Worm (Caenorhabditis elegans): ENCODE measurements around the gene pudl-2.

pudl-2 gene

ce11 chrIV:2838308-2838707 is 3.7 kb downstream of the pudl-2 start, which contains the start of gene Y54G2A.7:
Gene Y54G2A.7, plus strand, starts transcription at chrIV:2838608.
- TF ChIP-seq ceh-13 (GFP tag; optimal IDR thresholded peaks at IDR 0.05) (no peak), B0310.2 (tag; optimal IDR thresholded peaks at IDR 0.05) (no peak), scrt-1 (GFP tag; IDR thresholded peaks at IDR 0.05) (no peak), F13C5.2 (tag; optimal IDR thresholded peaks at IDR 0.05) (no peak), tra-4 (tag; optimal IDR thresholded peaks at IDR 0.05) (no peak), hnd-1 (tag; optimal IDR thresholded peaks at IDR 0.05) (no peak), tbx-37 (GFP tag; conservative IDR thresholded peaks at IDR 0.05) (no peak), flt-1 (GFP tag; IDR thresholded peaks at IDR 0.05) (no peak), ama-1 (optimal IDR thresholded peaks at IDR 0.05) (no peak), sea-1 (GFP tag; conservative IDR thresholded peaks at IDR 0.05) (no peak), hmg-4 (GFP tag; optimal IDR thresholded peaks at IDR 0.05) (no peak), aly-1 (tag; optimal IDR thresholded peaks at IDR 0.05) (no peak), ceh-36 (tag; optimal IDR thresholded peaks at IDR 0.05) (no peak), hmbx-1 (tag; optimal IDR thresholded peaks at IDR 0.05) (no peak), tbx-11 (GFP tag; IDR thresholded peaks at IDR 0.05) (no peak), ets-7 (tag; optimal IDR thresholded peaks at IDR 0.05) (no peak), pes-1 (GFP tag; IDR thresholded peaks at IDR 0.05) (no peak)

ce11 chrIV:2841260-2841659 is 6.6 kb downstream of the pudl-2 start, which contains the start of gene clec-83:
Gene clec-83, minus strand, starts transcription at chrIV:2841472.
- TF ChIP-seq scrt-1 (GFP tag; IDR thresholded peaks at IDR 0.05), result no peak
- no peak for TF ChIP-seq hmg-4 (GFP tag; optimal IDR thresholded peaks at IDR 0.05)
- no peak for TF ChIP-seq hmbx-1 (tag; optimal IDR thresholded peaks at IDR 0.05)
- no peak for TF ChIP-seq flt-1 (GFP tag; IDR thresholded peaks at IDR 0.05)
- TF ChIP-seq pes-1 (GFP tag; IDR thresholded peaks at IDR 0.05), result no peak
- no peak for TF ChIP-seq aly-1 (tag; optimal IDR thresholded peaks at IDR 0.05)
- TF ChIP-seq ama-1 (optimal IDR thresholded peaks at IDR 0.05), result no peak
- no peak for TF ChIP-seq B0310.2 (tag; optimal IDR thresholded peaks at IDR 0.05)
- TF ChIP-seq tra-4 (tag; optimal IDR thresholded peaks at IDR 0.05), result no peak
- no peak for TF ChIP-seq hnd-1 (tag; optimal IDR thresholded peaks at IDR 0.05)
- TF ChIP-seq ets-7 (tag; optimal IDR thresholded peaks at IDR 0.05), result no peak
- no peak for TF ChIP-seq ceh-36 (tag; optimal IDR thresholded peaks at IDR 0.05)
- TF ChIP-seq tbx-11 (GFP tag; IDR thresholded peaks at IDR 0.05), result no peak
- no peak for TF ChIP-seq F13C5.2 (tag; optimal IDR thresholded peaks at IDR 0.05)
- TF ChIP-seq sea-1 (GFP tag; conservative IDR thresholded peaks at IDR 0.05), result no peak
- no peak for TF ChIP-seq tbx-37 (GFP tag; conservative IDR thresholded peaks at IDR 0.05)
- TF ChIP-seq ceh-13 (GFP tag; optimal IDR thresholded peaks at IDR 0.05), result no peak

ce11 chrIV:2842162-2842561 is 7.5 kb downstream of the pudl-2 start, which contains the start of gene clec-84:
Gene clec-84, plus strand, starts transcription at chrIV:2842462.
- TF ChIP-seq tra-4 (tag; optimal IDR thresholded peaks at IDR 0.05) (no peak), scrt-1 (GFP tag; IDR thresholded peaks at IDR 0.05) (no peak), ceh-36 (tag; optimal IDR thresholded peaks at IDR 0.05) (no peak), B0310.2 (tag; optimal IDR thresholded peaks at IDR 0.05) (no peak), ets-7 (tag; optimal IDR thresholded peaks at IDR 0.05) (no peak), pes-1 (GFP tag; IDR thresholded peaks at IDR 0.05) (no peak), ceh-13 (GFP tag; optimal IDR thresholded peaks at IDR 0.05) (no peak), F13C5.2 (tag; optimal IDR thresholded peaks at IDR 0.05) (no peak)

DNA sequence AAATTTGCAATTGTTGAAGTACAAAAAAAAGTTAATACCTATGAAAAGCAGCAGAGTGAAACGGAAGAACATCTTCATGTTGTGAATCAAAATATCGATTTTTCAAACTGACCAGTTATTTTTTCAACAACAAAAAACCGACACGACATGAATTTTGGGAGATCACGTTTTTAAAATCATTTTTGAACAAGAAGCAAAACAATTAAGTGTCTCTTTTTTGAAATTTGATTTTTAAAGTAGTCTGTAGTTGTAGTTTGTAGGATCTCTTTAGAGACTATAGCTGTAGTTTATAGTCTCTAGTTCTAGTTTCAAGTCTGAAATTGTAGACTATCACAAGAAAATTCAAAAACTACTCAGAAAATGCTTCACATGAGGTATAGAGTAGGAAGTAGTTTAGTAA is 9.3 kb downstream of the pudl-2 start, which contains the start of gene Y54G2A.15:
Gene Y54G2A.15 (minus strand): TSS at position 101 of the 400 bp plus-strand sequence.
- TF ChIP-seq B0310.2 (tag; optimal IDR thresholded peaks at IDR 0.05), result no peak
- no peak for TF ChIP-seq tbx-37 (GFP tag; conservative IDR thresholded peaks at IDR 0.05)
- TF ChIP-seq hmg-4 (GFP tag; optimal IDR thresholded peaks at IDR 0.05), result no peak
- no peak for TF ChIP-seq pes-1 (GFP tag; IDR thresholded peaks at IDR 0.05)
- no peak for TF ChIP-seq ceh-36 (tag; optimal IDR thresholded peaks at IDR 0.05)
- TF ChIP-seq aly-1 (tag; optimal IDR thresholded peaks at IDR 0.05), result no peak
- no peak for TF ChIP-seq ama-1 (optimal IDR thresholded peaks at IDR 0.05)
- no peak for TF ChIP-seq ceh-13 (GFP tag; optimal IDR thresholded peaks at IDR 0.05)
- no peak for TF ChIP-seq hmbx-1 (tag; optimal IDR thresholded peaks at IDR 0.05)
- no peak for TF ChIP-seq hnd-1 (tag; optimal IDR thresholded peaks at IDR 0.05)
- no peak for TF ChIP-seq sea-1 (GFP tag; conservative IDR thresholded peaks at IDR 0.05)
- no peak for TF ChIP-seq tra-4 (tag; optimal IDR thresholded peaks at IDR 0.05)
- no peak for TF ChIP-seq F13C5.2 (tag; optimal IDR thresholded peaks at IDR 0.05)
- no peak for TF ChIP-seq flt-1 (GFP tag; IDR thresholded peaks at IDR 0.05)
- TF ChIP-seq ets-7 (tag; optimal IDR thresholded peaks at IDR 0.05), result no peak
- no peak for TF ChIP-seq tbx-11 (GFP tag; IDR thresholded peaks at IDR 0.05)

DNA sequence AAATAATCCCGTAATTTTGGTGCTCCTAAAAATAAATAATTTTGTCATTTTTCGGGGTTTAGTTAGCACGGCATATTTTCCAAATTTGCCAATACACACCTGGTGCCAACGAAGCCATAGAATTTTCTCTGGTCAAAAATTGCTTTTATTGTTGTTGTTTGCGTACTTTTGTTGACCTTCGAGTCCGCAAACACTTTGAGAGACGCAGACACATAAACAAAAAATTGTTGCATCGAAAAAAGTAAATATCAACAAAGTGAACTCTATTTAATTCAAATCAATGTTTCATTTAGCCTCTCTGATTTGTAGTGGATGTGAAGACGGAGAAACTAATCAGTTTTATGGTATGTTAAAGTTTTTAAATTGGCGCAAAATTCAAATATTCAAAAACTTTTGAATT is 11.6 kb downstream of the pudl-2 start, which contains the start of gene Y54G2A.40:
Gene Y54G2A.40 (plus strand): TSS at position 213 of the 400 bp plus-strand sequence.
- TF ChIP-seq sea-1 (GFP tag; conservative IDR thresholded peaks at IDR 0.05), result no peak
- no peak for TF ChIP-seq F13C5.2 (tag; optimal IDR thresholded peaks at IDR 0.05)
- TF ChIP-seq aly-1 (tag; optimal IDR thresholded peaks at IDR 0.05), result no peak
- no peak for TF ChIP-seq flt-1 (GFP tag; IDR thresholded peaks at IDR 0.05)
- no peak for TF ChIP-seq hnd-1 (tag; optimal IDR thresholded peaks at IDR 0.05)
- no peak for TF ChIP-seq tra-4 (tag; optimal IDR thresholded peaks at IDR 0.05)
- no peak for TF ChIP-seq B0310.2 (tag; optimal IDR thresholded peaks at IDR 0.05)
- no peak for TF ChIP-seq ama-1 (optimal IDR thresholded peaks at IDR 0.05)
- no peak for TF ChIP-seq ceh-36 (tag; optimal IDR thresholded peaks at IDR 0.05)

DNA sequence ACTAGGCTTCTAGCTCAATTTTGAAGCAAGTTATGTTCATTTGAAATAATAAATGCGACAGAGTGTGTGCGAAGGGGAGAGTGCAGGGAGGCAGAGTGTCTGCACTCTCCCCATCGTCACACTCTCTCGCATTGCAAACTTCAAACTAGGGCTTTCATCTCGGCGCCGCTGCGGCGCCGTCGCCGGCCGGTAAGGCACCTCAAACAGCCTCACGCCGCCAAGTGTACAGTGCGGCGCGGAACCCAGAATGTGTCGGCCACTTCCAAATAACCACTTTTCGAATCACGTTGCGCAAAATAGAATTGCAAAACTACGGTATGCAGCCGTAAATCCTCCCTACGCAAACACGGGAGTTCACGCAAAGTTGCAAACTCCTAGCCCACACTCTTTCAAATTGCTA is 14.7 kb downstream of the pudl-2 start:
- TF ChIP-seq tbx-37 (GFP tag; conservative IDR thresholded peaks at IDR 0.05), result no peak
- no peak for TF ChIP-seq tbx-11 (GFP tag; IDR thresholded peaks at IDR 0.05)
- TF ChIP-seq hmg-4 (GFP tag; optimal IDR thresholded peaks at IDR 0.05), result no peak
- TF ChIP-seq tra-4 (tag; optimal IDR thresholded peaks at IDR 0.05), result no peak
- TF ChIP-seq hmbx-1 (tag; optimal IDR thresholded peaks at IDR 0.05), result no peak
- no peak for TF ChIP-seq ceh-36 (tag; optimal IDR thresholded peaks at IDR 0.05)
- no peak for TF ChIP-seq B0310.2 (tag; optimal IDR thresholded peaks at IDR 0.05)
- TF ChIP-seq pes-1 (GFP tag; IDR thresholded peaks at IDR 0.05), result no peak
- no peak for TF ChIP-seq aly-1 (tag; optimal IDR thresholded peaks at IDR 0.05)
- TF ChIP-seq ceh-13 (GFP tag; optimal IDR thresholded peaks at IDR 0.05), result no peak
- TF ChIP-seq ama-1 (optimal IDR thresholded peaks at IDR 0.05), result no peak
- no peak for TF ChIP-seq flt-1 (GFP tag; IDR thresholded peaks at IDR 0.05)
- TF ChIP-seq ets-7 (tag; optimal IDR thresholded peaks at IDR 0.05), result no peak
- TF ChIP-seq sea-1 (GFP tag; conservative IDR thresholded peaks at IDR 0.05), result no peak
- no peak for TF ChIP-seq F13C5.2 (tag; optimal IDR thresholded peaks at IDR 0.05)
- TF ChIP-seq scrt-1 (GFP tag; IDR thresholded peaks at IDR 0.05), result no peak
- TF ChIP-seq hnd-1 (tag; optimal IDR thresholded peaks at IDR 0.05), result no peak

ce11 chrIV:2850586-2850985 is 16.0 kb downstream of the pudl-2 start, which contains the start of gene clec-85:
Gene clec-85, plus strand, starts transcription at chrIV:2850886.
- no peak for TF ChIP-seq ets-7 (tag; optimal IDR thresholded peaks at IDR 0.05)
- no peak for TF ChIP-seq hmg-4 (GFP tag; optimal IDR thresholded peaks at IDR 0.05)
- TF ChIP-seq B0310.2 (tag; optimal IDR thresholded peaks at IDR 0.05), result no peak
- no peak for TF ChIP-seq flt-1 (GFP tag; IDR thresholded peaks at IDR 0.05)
- TF ChIP-seq aly-1 (tag; optimal IDR thresholded peaks at IDR 0.05), result no peak
- TF ChIP-seq ama-1 (optimal IDR thresholded peaks at IDR 0.05), result no peak
- no peak for TF ChIP-seq ceh-36 (tag; optimal IDR thresholded peaks at IDR 0.05)
- TF ChIP-seq F13C5.2 (tag; optimal IDR thresholded peaks at IDR 0.05), result no peak
- no peak for TF ChIP-seq ceh-13 (GFP tag; optimal IDR thresholded peaks at IDR 0.05)
- no peak for TF ChIP-seq scrt-1 (GFP tag; IDR thresholded peaks at IDR 0.05)
- TF ChIP-seq tbx-37 (GFP tag; conservative IDR thresholded peaks at IDR 0.05), result no peak
- TF ChIP-seq tra-4 (tag; optimal IDR thresholded peaks at IDR 0.05), result no peak
